Fruit fly (Drosophila melanogaster): ENCODE data around the gene Prosbeta3.

DNA sequence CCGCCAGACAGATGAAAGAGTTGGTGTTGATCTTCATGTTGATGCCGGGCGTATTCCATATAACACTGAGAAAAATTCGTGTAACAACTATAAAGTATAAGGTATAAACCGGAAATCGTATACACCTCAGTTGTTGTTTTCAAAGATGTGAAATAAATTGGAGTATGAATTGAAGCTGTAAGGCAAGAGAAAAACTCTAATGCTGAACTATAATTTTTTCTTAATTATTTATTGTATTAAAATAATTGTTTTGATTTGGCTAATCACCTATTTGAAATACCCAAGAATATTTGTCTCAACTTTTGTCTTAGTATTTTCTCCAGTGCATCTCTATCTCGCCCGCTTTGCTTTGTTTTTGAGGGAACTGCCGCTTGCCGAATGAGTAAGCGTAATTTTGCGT is 45.7 kb downstream of the Prosbeta3 start:
- TF ChIP-seq CG8478 (optimal IDR thresholded peaks at IDR 0.05) (no peak), CTCF (optimal IDR thresholded peaks at IDR 0.05) (no peak)

All from S2 (cell line).